Worm (Caenorhabditis elegans) whole organism, young adult: ENCODE measurements around the gene F32D8.11.
A peak's percentile ranks its signal among the peaks of the same experiment; 100 is the strongest.

ENCODE experiments used
- B0035.1 ChIP-seq: sonication (generic microtip); optimal IDR thresholded peaks from 2 replicates; lab custom pipeline; 2016; ENCODE audit warnings: missing genetic modification characterization, mild to moderate bottlenecking, missing compliant biosample characterization, missing genotype, missing genetic modification reagents
- B0261.1 ChIP-seq: sonication (generic microtip); optimal IDR thresholded peaks from 2 replicates; lab custom pipeline; 2016; ENCODE audit warnings: mild to moderate bottlenecking, missing genetic modification characterization, moderate library complexity, missing compliant biosample characterization
- B0336.3 ChIP-seq: fragments of 200-800 bp; sonication (Bioruptor generic); IDR thresholded peaks from 2 replicates; pipeline ENCODE4 v1.3.6; 2022; ENCODE audit warnings: missing genetic modification characterization, missing compliant biosample characterization
- C06A6.2 ChIP-seq: fragments of 200-800 bp; sonication (Bioruptor generic); conservative IDR thresholded peaks from 2 replicates; pipeline ENCODE4 v1.3.6; 2022; ENCODE audit warnings: missing genetic modification characterization, missing compliant biosample characterization
- D2030.7 ChIP-seq: fragments of 200-800 bp; sonication (Bioruptor generic); IDR thresholded peaks from 2 replicates; pipeline ENCODE4 v1.3.6; 2022; ENCODE audit warnings: missing genetic modification reagents, missing genetic modification characterization, missing compliant biosample characterization
- F33H1.4 ChIP-seq: fragments of 200-800 bp; sonication (Bioruptor generic); IDR thresholded peaks from 2 replicates; pipeline ENCODE4 v1.3.6; 2022; ENCODE audit warnings: missing genetic modification reagents, missing genetic modification characterization, missing compliant biosample characterization
- F52B5.7 ChIP-seq: sonication (generic microtip); optimal IDR thresholded peaks from 2 replicates; lab custom pipeline; 2016; ENCODE audit warnings: mild to moderate bottlenecking, missing genetic modification characterization, missing compliant biosample characterization
- F57C9.4 ChIP-seq: sonication (generic microtip); optimal IDR thresholded peaks from 2 replicates; lab custom pipeline; 2017; ENCODE audit warnings: mild to moderate bottlenecking, missing genetic modification characterization, missing compliant biosample characterization
- K12H6.12 ChIP-seq: fragments of 200-800 bp; sonication (Bioruptor generic); optimal IDR thresholded peaks from 2 replicates; lab custom pipeline; 2018; ENCODE audit warnings: mild to moderate bottlenecking, missing genetic modification characterization, missing compliant biosample characterization
- T07F8.4 ChIP-seq: sonication (generic microtip); optimal IDR thresholded peaks from 2 replicates; lab custom pipeline; 2016; ENCODE audit warnings: mild to moderate bottlenecking, missing genetic modification characterization, moderate library complexity, missing compliant biosample characterization
- Y79H2A.3 ChIP-seq: fragments of 200-800 bp; sonication (Bioruptor generic); conservative IDR thresholded peaks from 2 replicates; pipeline ENCODE4 v1.3.6; 2022; ENCODE audit warnings: missing genetic modification reagents, missing genetic modification characterization, missing compliant biosample characterization
- ZK185.1 ChIP-seq: sonication (generic microtip); optimal IDR thresholded peaks from 2 replicates; lab custom pipeline; 2016; ENCODE audit warnings: mild to moderate bottlenecking, missing genetic modification characterization, missing compliant biosample characterization; ENCODE audit not compliant: poor library complexity, severe bottlenecking
- attf-3 ChIP-seq: fragments of 200-800 bp; sonication (Bioruptor generic); conservative IDR thresholded peaks from 2 replicates; pipeline ENCODE4 v1.3.6; 2022; ENCODE audit warnings: missing genetic modification reagents, missing genetic modification characterization, missing compliant biosample characterization
- attf-5 ChIP-seq: fragments of 200-800 bp; sonication (Bioruptor generic); optimal IDR thresholded peaks from 2 replicates; lab custom pipeline; 2018; ENCODE audit warnings: mild to moderate bottlenecking, missing genetic modification characterization, missing compliant biosample characterization
- attf-6 ChIP-seq: fragments of 200-800 bp; sonication (Bioruptor generic); IDR thresholded peaks from 2 replicates; pipeline ENCODE4 v1.3.6; 2022; ENCODE audit warnings: missing genetic modification reagents, missing genetic modification characterization, missing compliant biosample characterization
- bed-2 ChIP-seq: fragments of 200-800 bp; sonication (Bioruptor generic); IDR thresholded peaks from 2 replicates; pipeline ENCODE4 v1.3.6; 2022; ENCODE audit warnings: missing genetic modification reagents, missing genetic modification characterization, missing compliant biosample characterization
- cebp-1 ChIP-seq, 2 experiments: fragments of 200-800 bp in 1 of 2; sonication (Bioruptor generic) in 1 of 2; sonication (generic microtip) in 1 of 2; IDR thresholded peaks in 1 of 2; optimal IDR thresholded peaks in 1 of 2; 2 replicates each; pipeline versions ENCODE4 v1.3.6 to Lab custom; 2017 to 2022; ENCODE audit warnings: missing compliant biosample characterization in 2 of 2, missing genetic modification characterization in 2 of 2, mild to moderate bottlenecking in 1 of 2, missing genetic modification reagents in 1 of 2, moderate library complexity in 1 of 2
- cebp-2 ChIP-seq: fragments of 200-800 bp; sonication (Bioruptor generic); IDR thresholded peaks from 2 replicates; pipeline ENCODE4 v1.3.6; 2022; ENCODE audit warnings: missing genetic modification characterization, missing compliant biosample characterization
- chd-7 ChIP-seq: sonication (generic microtip); optimal IDR thresholded peaks from 2 replicates; lab custom pipeline; 2016; ENCODE audit warnings: mild to moderate bottlenecking, missing genetic modification characterization, moderate library complexity, missing compliant biosample characterization
- dox-1 ChIP-seq: fragments of 200-800 bp; sonication (Bioruptor generic); IDR thresholded peaks from 2 replicates; pipeline ENCODE4 v1.3.6; 2022; ENCODE audit warnings: missing genetic modification reagents, missing genetic modification characterization, missing compliant biosample characterization
- egl-44 ChIP-seq: fragments of 200-800 bp; sonication (Bioruptor generic); IDR thresholded peaks from 2 replicates; pipeline ENCODE4 v1.3.6; 2022; ENCODE audit warnings: missing genetic modification reagents, missing genetic modification characterization, missing compliant biosample characterization
- egrh-3 ChIP-seq: fragments of 200-800 bp; sonication (Bioruptor generic); IDR thresholded peaks from 2 replicates; pipeline ENCODE4 v1.3.6; 2022; ENCODE audit warnings: missing genetic modification reagents, missing genetic modification characterization, missing compliant biosample characterization
- him-1 ChIP-seq: sonication (generic microtip); optimal IDR thresholded peaks from 2 replicates; lab custom pipeline; 2016; ENCODE audit warnings: missing genotype, missing genetic modification reagents, missing genetic modification characterization, missing compliant biosample characterization
- hlh-12 ChIP-seq: sonication (generic microtip); optimal IDR thresholded peaks from 2 replicates; lab custom pipeline; 2016; ENCODE audit warnings: missing genetic modification characterization, missing compliant biosample characterization
- hmg-20 ChIP-seq: fragments of 200-800 bp; sonication (Bioruptor generic); IDR thresholded peaks from 2 replicates; pipeline ENCODE4 v1.3.6; 2022; ENCODE audit warnings: missing genetic modification reagents, missing genetic modification characterization, missing compliant biosample characterization
- hsf-1 ChIP-seq: fragments of 200-800 bp; sonication (Bioruptor generic); IDR thresholded peaks from 2 replicates; pipeline ENCODE4 v1.3.6; 2022; ENCODE audit warnings: missing genetic modification reagents, missing genetic modification characterization, missing compliant biosample characterization
- lag-1 ChIP-seq: fragments of 200-800 bp; sonication (Bioruptor generic); IDR thresholded peaks from 2 replicates; pipeline ENCODE4 v1.3.6; 2022; ENCODE audit warnings: missing genetic modification reagents, missing genetic modification characterization, missing compliant biosample characterization
- lin-35 ChIP-seq, 3 experiments: fragments of 150-350 bp in 2 of 3; sonication (generic microtip) in 1 of 3; optimal IDR thresholded peaks; 2 replicates each; lab custom pipeline; 2014 to 2018; ENCODE audit warnings: missing biosample characterization in 3 of 3, missing genetic modification characterization in 3 of 3, missing genetic modification reagents in 3 of 3
- lsl-1 ChIP-seq: fragments of 200-800 bp; sonication (Bioruptor generic); optimal IDR thresholded peaks from 2 replicates; lab custom pipeline; 2018; ENCODE audit warnings: mild to moderate bottlenecking, missing genetic modification characterization, moderate library complexity, missing compliant biosample characterization
- lsy-27 ChIP-seq: sonication (generic microtip); optimal IDR thresholded peaks from 2 replicates; lab custom pipeline; 2017; ENCODE audit warnings: missing genetic modification characterization, mild to moderate bottlenecking, missing compliant biosample characterization, antibody characterized with exemption, missing genotype, borderline replicate concordance; ENCODE audit not compliant: insufficient read depth
- mcd-1 ChIP-seq: fragments of 200-800 bp; sonication (Bioruptor generic); IDR thresholded peaks from 2 replicates; pipeline ENCODE4 v1.3.6; 2022; ENCODE audit warnings: missing genetic modification reagents, missing genetic modification characterization, missing compliant biosample characterization
- mxl-1 ChIP-seq: sonication (generic microtip); optimal IDR thresholded peaks from 2 replicates; lab custom pipeline; 2016; ENCODE audit warnings: missing genetic modification characterization, missing compliant biosample characterization
- nfya-1 ChIP-seq: sonication (generic microtip); optimal IDR thresholded peaks from 2 replicates; lab custom pipeline; 2017; ENCODE audit warnings: antibody characterized with exemption, missing compliant biosample characterization, missing genetic modification characterization, borderline replicate concordance; ENCODE audit not compliant: insufficient read depth
- nfya-2 ChIP-seq: fragments of 200-800 bp; sonication (Bioruptor generic); IDR thresholded peaks from 2 replicates; pipeline ENCODE4 v1.3.6; 2022; ENCODE audit warnings: missing genetic modification reagents, missing genetic modification characterization, missing compliant biosample characterization
- nfyb-1 ChIP-seq: fragments of 200-800 bp; sonication (Bioruptor generic); IDR thresholded peaks from 2 replicates; pipeline ENCODE4 v1.3.6; 2022; ENCODE audit warnings: missing genetic modification reagents, missing genetic modification characterization, missing compliant biosample characterization
- nhr-80 ChIP-seq: sonication (generic microtip); optimal IDR thresholded peaks from 2 replicates; lab custom pipeline; 2016; ENCODE audit warnings: missing genetic modification characterization, missing compliant biosample characterization
- pbrm-1 ChIP-seq: fragments of 200-800 bp; sonication (Bioruptor generic); IDR thresholded peaks from 2 replicates; pipeline ENCODE4 v1.3.6; 2022; ENCODE audit warnings: missing genetic modification reagents, missing genetic modification characterization, missing compliant biosample characterization
- pha-4 ChIP-seq: fragments of 150-350 bp; sonication (generic microtip); optimal IDR thresholded peaks from 2 replicates; lab custom pipeline; 2014; ENCODE audit warnings: missing biosample characterization, missing genetic modification reagents, missing genetic modification characterization
- rec-8 ChIP-seq, 2 experiments: sonication (generic microtip); optimal IDR thresholded peaks; 2 replicates each; lab custom pipeline; 2016; ENCODE audit warnings: mild to moderate bottlenecking in 2 of 2, missing genetic modification characterization in 2 of 2, missing genetic modification reagents in 2 of 2, missing genotype in 2 of 2, missing biosample characterization in 1 of 2, missing compliant biosample characterization in 1 of 2, moderate library complexity in 1 of 2
- sdz-38 ChIP-seq: sonication (generic microtip); optimal IDR thresholded peaks from 2 replicates; lab custom pipeline; 2016; ENCODE audit warnings: missing genotype, missing genetic modification characterization, missing compliant biosample characterization
- snpc-4 ChIP-seq, 5 experiments: fragments of 150-350 bp in 1 of 5; sonication (generic microtip) in 4 of 5; optimal IDR thresholded peaks; 2 replicates each; lab custom pipeline; 2014 to 2018; ENCODE audit warnings: missing genetic modification characterization in 5 of 5, missing biosample characterization in 3 of 5, antibody characterized with exemption in 2 of 5, mild to moderate bottlenecking in 2 of 5, missing compliant biosample characterization in 2 of 5, missing genotype in 2 of 5, moderate library complexity in 2 of 5, missing genetic modification reagents in 1 of 5
- tbp1 ChIP-seq: fragments of 200-800 bp; sonication (Bioruptor generic); optimal IDR thresholded peaks from 2 replicates; lab custom pipeline; 2018; ENCODE audit warnings: mild to moderate bottlenecking, missing genetic modification characterization, missing compliant biosample characterization
- xnd-1 ChIP-seq: sonication (generic microtip); optimal IDR thresholded peaks from 2 replicates; lab custom pipeline; 2016; ENCODE audit warnings: missing genotype, missing genetic modification reagents, missing genetic modification characterization, missing compliant biosample characterization
- ztf-22 ChIP-seq: fragments of 200-800 bp; sonication (Bioruptor generic); optimal IDR thresholded peaks from 2 replicates; lab custom pipeline; 2018; ENCODE audit warnings: mild to moderate bottlenecking, missing genetic modification characterization, moderate library complexity, missing compliant biosample characterization
- ztf-26 ChIP-seq: sonication (generic microtip); optimal IDR thresholded peaks from 2 replicates; lab custom pipeline; 2017; ENCODE audit warnings: missing genetic modification characterization, missing compliant biosample characterization
- ztf-6 ChIP-seq: fragments of 200-800 bp; sonication (Bioruptor generic); IDR thresholded peaks from 2 replicates; pipeline ENCODE4 v1.3.6; 2022; ENCODE audit warnings: missing genetic modification reagents, missing genetic modification characterization, missing compliant biosample characterization

Gene F32D8.11

DNA sequence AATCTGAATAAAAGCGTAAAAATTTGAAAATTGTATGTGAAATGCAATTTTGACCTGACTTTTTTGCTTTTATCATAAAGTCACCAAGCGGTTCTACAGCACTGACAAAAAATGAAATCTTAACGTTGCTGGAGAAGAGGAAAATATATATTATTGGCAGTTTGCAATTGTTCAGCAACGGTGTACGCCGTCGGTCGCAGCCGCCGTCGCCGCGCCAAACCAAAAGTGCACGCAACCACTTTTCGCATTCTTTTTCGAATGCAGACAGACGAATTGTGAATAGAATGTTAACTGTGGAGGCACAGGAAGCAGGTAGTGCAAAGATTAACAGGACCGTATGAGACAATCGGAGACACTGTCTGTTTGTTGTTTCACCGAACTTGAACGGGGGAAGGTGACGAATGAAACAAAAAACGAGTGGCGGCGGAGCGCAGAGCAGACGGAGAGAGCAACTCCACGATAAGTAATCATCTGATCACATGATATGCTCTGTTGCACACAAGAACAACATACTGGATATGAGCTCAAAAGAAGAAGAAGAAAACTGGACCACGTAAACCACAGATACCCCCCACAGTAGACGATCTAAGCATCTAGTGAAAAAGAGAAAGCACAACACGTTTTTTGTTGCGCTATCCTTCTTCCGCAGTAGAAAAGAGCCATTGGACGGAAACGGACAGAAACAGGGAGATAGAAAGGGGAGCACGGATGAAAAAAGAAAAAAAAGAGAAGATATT, 31.9 kb downstream of the F32D8.11 start (continued):
- TF ChIP-seq snpc-4 (GFP tag; optimal IDR thresholded peaks at IDR 0.05; lab: Kevin White, UChicago), result no peak
- TF ChIP-seq snpc-4 (tag; optimal IDR thresholded peaks at IDR 0.05; lab: Kevin White, UChicago), result no peak
- TF ChIP-seq hlh-12, result no peak
- TF ChIP-seq egrh-3 (GFP tag; lab: Robert Waterston, UW), result no peak
- TF ChIP-seq ztf-6 (GFP tag; lab: Robert Waterston, UW), result no peak
- no peak for TF ChIP-seq F57C9.4
- no peak for TF ChIP-seq cebp-1 (GFP tag; IDR thresholded peaks at IDR 0.05; lab: Robert Waterston, UW)
- TF ChIP-seq cebp-1 (tag; optimal IDR thresholded peaks at IDR 0.05; lab: Kevin White, UChicago), result peak; percentile 32
- TF ChIP-seq pbrm-1 (GFP tag; lab: Robert Waterston, UW), result no peak
- no peak for TF ChIP-seq K12H6.12 (tag; lab: Kevin White, UChicago)
- no peak for TF ChIP-seq nfya-2 (GFP tag; lab: Robert Waterston, UW)
- no peak for TF ChIP-seq D2030.7 (GFP tag; lab: Robert Waterston, UW)
- no peak for TF ChIP-seq rec-8 (tag; optimal IDR thresholded peaks at IDR 0.05; lab: Kevin White, UChicago)
- no peak for TF ChIP-seq nfya-1
- peak; percentile 85 for TF ChIP-seq nhr-80 (tag; lab: Kevin White, UChicago)
- TF ChIP-seq B0035.1 (tag; lab: Kevin White, UChicago), result no peak
- TF ChIP-seq B0336.3 (GFP tag; lab: Robert Waterston, UW), result peak; percentile 19; the same call in 1 of the 2 replicates
- TF ChIP-seq xnd-1, result no peak
- TF ChIP-seq lsy-27, result no peak
- no peak for TF ChIP-seq F33H1.4 (GFP tag; lab: Robert Waterston, UW)
- no peak for TF ChIP-seq pha-4 (tag; lab: Kevin White, UChicago)
- no peak for TF ChIP-seq lag-1 (GFP tag; lab: Robert Waterston, UW)
- TF ChIP-seq chd-7 (tag; lab: Kevin White, UChicago), result no peak
- no peak for TF ChIP-seq egl-44 (GFP tag; lab: Robert Waterston, UW)
- no peak for TF ChIP-seq Y79H2A.3 (GFP tag; lab: Robert Waterston, UW)
- TF ChIP-seq F52B5.7 (tag; lab: Kevin White, UChicago), result no peak
- TF ChIP-seq ztf-22 (GFP tag; lab: Kevin White, UChicago), result peak; percentile 7
- TF ChIP-seq cebp-2, result 0 out of 2 replicates have a peak, but pooled peaks have one; percentile 25
- TF ChIP-seq mcd-1 (GFP tag; lab: Robert Waterston, UW), result 0 out of 2 replicates have a peak, but pooled peaks have one; percentile 19
- no peak for TF ChIP-seq C06A6.2 (GFP tag; lab: Robert Waterston, UW)
- no peak for TF ChIP-seq him-1 (tag; lab: Kevin White, UChicago)
- TF ChIP-seq attf-5, result peak; percentile 12
- no peak for TF ChIP-seq B0261.1
- TF ChIP-seq dox-1, result 0 out of 2 replicates have a peak, but pooled peaks have one; percentile 52
- TF ChIP-seq lsl-1 (GFP tag; lab: Kevin White, UChicago), result no peak
- no peak for TF ChIP-seq mxl-1 (tag; lab: Kevin White, UChicago)
- TF ChIP-seq T07F8.4, result peak; percentile 3
- no peak for TF ChIP-seq ZK185.1 (tag; lab: Kevin White, UChicago)
- no peak for TF ChIP-seq ztf-26 (tag; lab: Kevin White, UChicago)
- TF ChIP-seq tbp1 (GFP tag; lab: Kevin White, UChicago), result no peak
- no peak for TF ChIP-seq nfyb-1 (GFP tag; lab: Robert Waterston, UW)
- TF ChIP-seq hmg-20 (GFP tag; lab: Robert Waterston, UW), result no peak
- no peak for TF ChIP-seq sdz-38 (tag; lab: Kevin White, UChicago)
- no peak for TF ChIP-seq hsf-1
- TF ChIP-seq attf-3 (GFP tag; lab: Robert Waterston, UW), result no peak
- TF ChIP-seq attf-6 (GFP tag; lab: Robert Waterston, UW), result no peak
- no peak for TF ChIP-seq bed-2 (GFP tag; lab: Robert Waterston, UW)
- TF ChIP-seq lin-35 (GFP tag; optimal IDR thresholded peaks at IDR 0.05; lab: Kevin White, UChicago), result no peak
